Worm (Caenorhabditis elegans): ENCODE data around the gene K02A6.2.

K02A6.2 gene

DNA sequence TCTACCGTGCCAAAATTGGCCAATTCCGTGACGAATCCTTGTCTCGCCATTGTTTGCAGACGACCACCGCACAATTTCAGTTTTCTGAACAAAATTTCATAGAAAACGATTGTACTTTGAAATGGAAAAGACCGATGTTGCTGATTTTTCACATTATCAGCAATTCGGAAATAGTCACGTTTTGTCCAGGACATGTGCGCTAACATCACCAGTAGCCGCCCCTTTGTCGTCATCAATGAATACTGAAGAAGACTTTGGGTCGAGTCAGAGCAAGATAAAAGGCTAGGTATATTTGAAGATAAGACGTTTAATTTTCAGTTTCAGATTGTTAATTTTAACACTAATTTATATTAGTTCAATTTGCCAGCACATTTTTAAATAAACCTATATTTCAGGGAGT lies 17.1 kb upstream of the K02A6.2 start, which contains the start of gene endu-2:
TSS of gene endu-2 (plus strand) at position 396 of the 400 bp plus-strand sequence.
- TF ChIP-seq nhr-19 (GFP tag; conservative IDR thresholded peaks at IDR 0.05): no peak
- no peak for TF ChIP-seq dpl-1 (GFP tag; optimal IDR thresholded peaks at IDR 0.05)
- no peak for TF ChIP-seq nhr-84 (tag; optimal IDR thresholded peaks at IDR 0.05)
- TF ChIP-seq skn-1 (tag; optimal IDR thresholded peaks at IDR 0.05): no peak
- TF ChIP-seq nhr-90 (tag; optimal IDR thresholded peaks at IDR 0.05; ENCODE audit: poor library complexity): peak; percentile 5
- TF ChIP-seq sup-37 (GFP tag; optimal IDR thresholded peaks at IDR 0.05): no peak
- peak; percentile 86 for TF ChIP-seq elt-2 (tag; optimal IDR thresholded peaks at IDR 0.05)
- no peak for TF ChIP-seq blmp-1 (tag; optimal IDR thresholded peaks at IDR 0.05)
- no peak for TF ChIP-seq swsn-7 (tag; optimal IDR thresholded peaks at IDR 0.05)
- no peak for TF ChIP-seq efl-3 (GFP tag; optimal IDR thresholded peaks at IDR 0.05)
- TF ChIP-seq snpc-4 (tag; optimal IDR thresholded peaks at IDR 0.05): no peak
- TF ChIP-seq mef-2 (tag; optimal IDR thresholded peaks at IDR 0.05): no peak
- TF ChIP-seq hpl-2 (GFP tag; optimal IDR thresholded peaks at IDR 0.05): no peak
- no peak for TF ChIP-seq nhr-237 (tag; optimal IDR thresholded peaks at IDR 0.05)
- no peak for TF ChIP-seq aha-1 (tag; optimal IDR thresholded peaks at IDR 0.05)
- TF ChIP-seq ceh-63 (GFP tag; optimal IDR thresholded peaks at IDR 0.05): no peak
- peak in 1 of 2 experiments; percentile 3 for TF ChIP-seq lin-35 (GFP tag; optimal IDR thresholded peaks at IDR 0.05)
- TF ChIP-seq nhr-28 (tag; optimal IDR thresholded peaks at IDR 0.05): no peak
- no peak for TF ChIP-seq lin-14 (GFP tag; optimal IDR thresholded peaks at IDR 0.05)
- TF ChIP-seq fkh-10 (GFP tag; optimal IDR thresholded peaks at IDR 0.05): no peak
- no peak for TF ChIP-seq nhr-20 (tag; optimal IDR thresholded peaks at IDR 0.05)
- TF ChIP-seq snu-23 (GFP tag; optimal IDR thresholded peaks at IDR 0.05): no peak
- peak; percentile 29 for TF ChIP-seq nhr-71 (tag; optimal IDR thresholded peaks at IDR 0.05)
- TF ChIP-seq lir-3 (tag; optimal IDR thresholded peaks at IDR 0.05; ENCODE audit: poor library complexity): no peak
- no peak for TF ChIP-seq C16A3.4 (tag; optimal IDR thresholded peaks at IDR 0.05)
- peak in 1 of 2 experiments; percentile 50 for TF ChIP-seq mdl-1 (tag; optimal IDR thresholded peaks at IDR 0.05)
- no peak for TF ChIP-seq hlh-17 (GFP tag; optimal IDR thresholded peaks at IDR 0.05; ENCODE audit: borderline replicate concordance)
- no peak for TF ChIP-seq isw-1 (GFP tag; IDR thresholded peaks at IDR 0.05)
- no peak for TF ChIP-seq lin-15B (tag; optimal IDR thresholded peaks at IDR 0.05)
- TF ChIP-seq pag-3 (tag; optimal IDR thresholded peaks at IDR 0.05; ENCODE audit: borderline replicate concordance, insufficient read depth): no peak
- no peak for TF ChIP-seq lsy-2 (tag; optimal IDR thresholded peaks at IDR 0.05)
- TF ChIP-seq hlh-4 (tag; optimal IDR thresholded peaks at IDR 0.05): no peak
- TF ChIP-seq tbx-2 (tag; optimal IDR thresholded peaks at IDR 0.05): no peak
- no peak for TF ChIP-seq fkh-8 (tag; optimal IDR thresholded peaks at IDR 0.05)

DNA sequence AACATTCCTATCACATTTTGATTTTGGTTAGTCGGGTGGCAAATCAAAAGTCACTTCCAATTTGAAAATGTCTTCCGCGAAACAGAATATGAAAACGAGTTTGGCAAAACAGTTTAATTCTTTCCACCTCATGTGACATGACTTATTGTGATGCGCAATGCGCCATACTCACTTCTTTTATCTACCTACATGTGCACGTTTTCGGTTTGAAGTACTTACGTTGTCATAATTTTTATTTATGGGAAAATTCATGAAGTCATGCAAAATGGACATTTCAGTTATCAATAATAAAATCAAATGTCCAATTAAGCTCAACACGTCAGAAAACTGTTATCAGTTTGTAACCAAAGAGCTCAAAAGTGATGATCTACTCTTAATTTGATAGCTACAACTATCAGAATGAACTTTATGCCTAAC lies 13.8 kb upstream of the K02A6.2 start:
- no peak for TF ChIP-seq unc-86 (tag; optimal IDR thresholded peaks at IDR 0.05)
- TF ChIP-seq blmp-1 (tag; optimal IDR thresholded peaks at IDR 0.05): peak; percentile 72
- TF ChIP-seq ceh-82 (tag; optimal IDR thresholded peaks at IDR 0.05): no peak
- no peak for TF ChIP-seq sptf-1 (tag; optimal IDR thresholded peaks at IDR 0.05)
- no peak for TF ChIP-seq fkh-10 (GFP tag; optimal IDR thresholded peaks at IDR 0.05)
- no peak for TF ChIP-seq C34B4.2 (tag; optimal IDR thresholded peaks at IDR 0.05)
- no peak for TF ChIP-seq mef-2 (tag; optimal IDR thresholded peaks at IDR 0.05)
- no peak for TF ChIP-seq ceh-8 (GFP tag; optimal IDR thresholded peaks at IDR 0.05)
- TF ChIP-seq zag-1 (tag; optimal IDR thresholded peaks at IDR 0.05): no peak
- TF ChIP-seq isw-1 (GFP tag; IDR thresholded peaks at IDR 0.05): no peak
- TF ChIP-seq sup-37 (GFP tag; optimal IDR thresholded peaks at IDR 0.05): no peak
- TF ChIP-seq efl-1 (optimal IDR thresholded peaks at IDR 0.05): peak in 1 of 2 experiments; percentile 26
- peak in 1 of 2 experiments; percentile 94 for TF ChIP-seq efl-1 (GFP tag; optimal IDR thresholded peaks at IDR 0.05 in 1 of 2)
- TF ChIP-seq unc-62 (GFP tag; optimal IDR thresholded peaks at IDR 0.05): no peak
- no peak for TF ChIP-seq hlh-4 (tag; optimal IDR thresholded peaks at IDR 0.05)
- peak; percentile 22; the same call in 1 of the 2 replicates for TF ChIP-seq ceh-88 (GFP tag; IDR thresholded peaks at IDR 0.05)
- TF ChIP-seq ceh-90 (tag; optimal IDR thresholded peaks at IDR 0.05): no peak
- TF ChIP-seq efl-3 (GFP tag; optimal IDR thresholded peaks at IDR 0.05): no peak
- TF ChIP-seq ceh-63 (GFP tag; optimal IDR thresholded peaks at IDR 0.05): no peak
- no peak for TF ChIP-seq swsn-7 (tag; optimal IDR thresholded peaks at IDR 0.05)
- no peak for TF ChIP-seq mab-9 (GFP tag; IDR thresholded peaks at IDR 0.05)
- peak; percentile 98 for TF ChIP-seq nhr-85 (tag)
- no peak for TF ChIP-seq Y116A8C.19 (tag; optimal IDR thresholded peaks at IDR 0.05; ENCODE audit: borderline replicate concordance)
- TF ChIP-seq nhr-77 (tag; optimal IDR thresholded peaks at IDR 0.05): no peak
- TF ChIP-seq nhr-90 (tag; optimal IDR thresholded peaks at IDR 0.05; ENCODE audit: poor library complexity): peak; percentile 79
- no peak for TF ChIP-seq C16A3.4 (tag; optimal IDR thresholded peaks at IDR 0.05)
- TF ChIP-seq F16B12.6 (tag; optimal IDR thresholded peaks at IDR 0.05): no peak
- TF ChIP-seq ces-1 (GFP tag; optimal IDR thresholded peaks at IDR 0.05): no peak
- TF ChIP-seq dpl-1 (GFP tag; optimal IDR thresholded peaks at IDR 0.05): peak in 1 of 3 experiments; percentile 23
- peak; percentile 35 for TF ChIP-seq skn-1 (tag; optimal IDR thresholded peaks at IDR 0.05)
- TF ChIP-seq mdl-1 (tag; optimal IDR thresholded peaks at IDR 0.05): peak in 1 of 2 experiments; percentile 81

Measured in whole organism, L1 larva.